Fruit fly (Drosophila melanogaster): Measurements from ENCODE around the gene Pyroxd1.

The Pyroxd1 gene

dm6 chr2L:20065516-20065915 is 25.7 kb upstream of the Pyroxd1 start, which contains the start of gene vls (continued):
- TF ChIP-seq Scr (GFP tag; IDR thresholded peaks at IDR 0.05; ENCODE audit: partially characterized antibody) (peak; percentile 82), CG10366 (GFP tag; IDR thresholded peaks at IDR 0.05) (no peak), ERR (GFP tag; optimal IDR thresholded peaks at IDR 0.05) (no peak), inv (GFP tag; IDR thresholded peaks at IDR 0.05; ENCODE audit: partially characterized antibody) (peak; percentile 50), CG4617 (GFP tag; optimal IDR thresholded peaks at IDR 0.05; ENCODE audit: borderline replicate concordance) (no peak), CG2129 (GFP tag; IDR thresholded peaks at IDR 0.05; ENCODE audit: partially characterized antibody) (peak; percentile 60), E2f2 (GFP tag; IDR thresholded peaks at IDR 0.05) (peak; percentile 55), CG15514 (GFP tag; optimal IDR thresholded peaks at IDR 0.05) (peak; percentile 12), Sry-δ (GFP tag; optimal IDR thresholded peaks at IDR 0.05) (peak; percentile 68), nerfin-2 (GFP tag; IDR thresholded peaks at IDR 0.05; ENCODE audit: partially characterized antibody) (peak; percentile 63), zen2 (GFP tag; IDR thresholded peaks at IDR 0.05; ENCODE audit: partially characterized antibody) (peak; percentile 81), CG16813 (GFP tag; IDR thresholded peaks at IDR 0.05; ENCODE audit: partially characterized antibody) (peak; percentile 72), wdn (GFP tag; IDR thresholded peaks at IDR 0.05) (no peak), sob (GFP tag; IDR thresholded peaks at IDR 0.05) (no peak), cwo (GFP tag; optimal IDR thresholded peaks at IDR 0.05) (no peak), trem (tag; optimal IDR thresholded peaks at IDR 0.05) (peak; percentile 29), pzg (GFP tag; optimal IDR thresholded peaks at IDR 0.05) (peak; percentile 31), knrl (GFP tag; IDR thresholded peaks at IDR 0.05; ENCODE audit: partially characterized antibody) (peak; percentile 73), Fer2 (tag; optimal IDR thresholded peaks at IDR 0.05) (no peak), Dll (GFP tag; IDR thresholded peaks at IDR 0.05; ENCODE audit: partially characterized antibody) (peak; percentile 87), phol (tag; optimal IDR thresholded peaks at IDR 0.05) (no peak), Kr (GFP tag; optimal IDR thresholded peaks at IDR 0.05) (no peak), sens (GFP tag) (peak; percentile 78), CG17359 (tag; optimal IDR thresholded peaks at IDR 0.05) (peak; percentile 93), Opbp (GFP tag; IDR thresholded peaks at IDR 0.05; ENCODE audit: partially characterized antibody) (peak; percentile 79; the same call in 2 of the 3 replicates), CG7839 (tag; optimal IDR thresholded peaks at IDR 0.05) (no peak), maf-S (GFP tag; optimal IDR thresholded peaks at IDR 0.05) (no peak), CG9817 (tag; optimal IDR thresholded peaks at IDR 0.05) (no peak), gcm2 (GFP tag; optimal IDR thresholded peaks at IDR 0.05) (no peak), Side (GFP tag; optimal IDR thresholded peaks at IDR 0.05) (no peak), CG2678 (tag; optimal IDR thresholded peaks at IDR 0.05) (no peak), row (GFP tag; IDR thresholded peaks at IDR 0.05) (peak; percentile 55), Myb (GFP tag; optimal IDR thresholded peaks at IDR 0.05) (peak; percentile 60), D19A (tag; optimal IDR thresholded peaks at IDR 0.05) (peak; percentile 39), Hr3 (GFP tag; optimal IDR thresholded peaks at IDR 0.05) (no peak), CG17361 (GFP tag; IDR thresholded peaks at IDR 0.05) (no peak), CG6791 (GFP tag; IDR thresholded peaks at IDR 0.05; ENCODE audit: partially characterized antibody) (peak; percentile 79), eyg (GFP tag; optimal IDR thresholded peaks at IDR 0.05) (no peak), CG4707 (GFP tag; optimal IDR thresholded peaks at IDR 0.05) (no peak), CG2116 (GFP tag; optimal IDR thresholded peaks at IDR 0.05) (peak; percentile 30), CG34224 (GFP tag; IDR thresholded peaks at IDR 0.05; ENCODE audit: partially characterized antibody) (peak; percentile 84), trh (GFP tag; optimal IDR thresholded peaks at IDR 0.05) (no peak), CG32772 (GFP tag; IDR thresholded peaks at IDR 0.05) (peak; percentile 90), Sin3A (optimal IDR thresholded peaks at IDR 0.05) (peak; percentile 21), CG1832 (GFP tag; optimal IDR thresholded peaks at IDR 0.05) (no peak), CG10979 (tag; optimal IDR thresholded peaks at IDR 0.05) (no peak), sqz (GFP tag; optimal IDR thresholded peaks at IDR 0.05) (peak; percentile 84), psq (GFP tag; optimal IDR thresholded peaks at IDR 0.05) (no peak), MESR4 (GFP tag; optimal IDR thresholded peaks at IDR 0.05) (peak; percentile 33), CG12942 (GFP tag; optimal IDR thresholded peaks at IDR 0.05) (no peak)
